Worm (Caenorhabditis elegans) whole organism, L2 larva: ENCODE data around the gene clec-145.

ENCODE experiments used
- C34F6.9 ChIP-seq: fragments of 150-350 bp; optimal IDR thresholded peaks from 2 replicates; lab custom pipeline; 2014; ENCODE audit warnings: missing biosample characterization, missing genetic modification characterization
- F13H6.1 ChIP-seq: sonication (generic microtip); optimal IDR thresholded peaks from 2 replicates; lab custom pipeline; 2016; ENCODE audit warnings: missing genetic modification characterization, missing compliant biosample characterization
- R02D3.7 ChIP-seq: fragments of 150-350 bp; optimal IDR thresholded peaks from 2 replicates; lab custom pipeline; 2014; ENCODE audit warnings: missing biosample characterization, missing genetic modification characterization
- Y55F3AM.14 ChIP-seq: fragments of 200-800 bp; sonication (Bioruptor generic); optimal IDR thresholded peaks from 2 replicates; lab custom pipeline; 2018; ENCODE audit warnings: mild to moderate bottlenecking, missing genetic modification characterization, missing compliant biosample characterization
- ZK546.5 ChIP-seq: sonication (generic microtip); optimal IDR thresholded peaks from 2 replicates; lab custom pipeline; 2017; ENCODE audit warnings: missing biosample characterization, missing genetic modification characterization
- alr-1 ChIP-seq: fragments of 150-350 bp; optimal IDR thresholded peaks from 2 replicates; lab custom pipeline; 2014; ENCODE audit warnings: missing biosample characterization, missing genetic modification characterization
- aly-2 ChIP-seq: fragments of 150-350 bp; optimal IDR thresholded peaks from 2 replicates; lab custom pipeline; 2014; ENCODE audit warnings: missing biosample characterization, missing genetic modification characterization
- ama-1 ChIP-seq: fragments of 150-350 bp; optimal IDR thresholded peaks from 2 replicates; lab custom pipeline; 2018; ENCODE audit warnings: inconsistent platforms
- blmp-1 ChIP-seq: sonication (generic microtip); optimal IDR thresholded peaks from 2 replicates; lab custom pipeline; 2017; ENCODE audit warnings: missing genetic modification characterization, mild to moderate bottlenecking, missing compliant biosample characterization, antibody characterized with exemption, moderate library complexity; ENCODE audit not compliant: insufficient read depth
- ceh-16 ChIP-seq: fragments of 150-350 bp; optimal IDR thresholded peaks from 2 replicates; lab custom pipeline; 2014; ENCODE audit warnings: missing biosample characterization, missing genetic modification characterization
- ceh-82 ChIP-seq: fragments of 150-350 bp; optimal IDR thresholded peaks from 2 replicates; lab custom pipeline; 2014; ENCODE audit warnings: missing biosample characterization, missing genetic modification characterization
- crh-2 ChIP-seq: sonication (generic microtip); optimal IDR thresholded peaks from 2 replicates; lab custom pipeline; 2017; ENCODE audit warnings: missing biosample characterization, missing genetic modification characterization
- dmd-4 ChIP-seq: sonication (generic microtip); optimal IDR thresholded peaks from 2 replicates; lab custom pipeline; 2017; ENCODE audit warnings: missing biosample characterization, missing genetic modification characterization
- egl-27 ChIP-seq: sonication (generic microtip); optimal IDR thresholded peaks from 3 replicates; lab custom pipeline; 2017; ENCODE audit warnings: missing biosample characterization, missing genetic modification reagents, missing genetic modification characterization
- elt-1 ChIP-seq: fragments of 150-350 bp; optimal IDR thresholded peaks from 2 replicates; lab custom pipeline; 2014; ENCODE audit warnings: missing biosample characterization, missing genetic modification characterization
- elt-3 ChIP-seq: sonication (generic microtip); optimal IDR thresholded peaks from 2 replicates; lab custom pipeline; 2017; ENCODE audit warnings: missing biosample characterization, missing genetic modification characterization
- fos-1 ChIP-seq: fragments of 150-350 bp; optimal IDR thresholded peaks from 2 replicates; lab custom pipeline; 2014; ENCODE audit warnings: missing biosample characterization, missing genetic modification characterization
- gmeb-1 ChIP-seq: fragments of 150-350 bp; optimal IDR thresholded peaks from 2 replicates; lab custom pipeline; 2014; ENCODE audit warnings: missing biosample characterization, missing genetic modification characterization
- lin-11 ChIP-seq: fragments of 150-350 bp; sonication (generic microtip); optimal IDR thresholded peaks from 2 replicates; lab custom pipeline; 2014; ENCODE audit warnings: missing biosample characterization, missing genetic modification characterization, inconsistent platforms, mixed read lengths
- lin-13 ChIP-seq: fragments of 150-350 bp; optimal IDR thresholded peaks from 2 replicates; lab custom pipeline; 2014; ENCODE audit warnings: missing biosample characterization, missing genetic modification reagents, missing genetic modification characterization
- lin-39 ChIP-seq: fragments of 150-350 bp; optimal IDR thresholded peaks from 2 replicates; lab custom pipeline; 2014; ENCODE audit warnings: missing biosample characterization, missing genetic modification reagents, missing genetic modification characterization
- lsy-2 ChIP-seq, 2 experiments: fragments of 150-350 bp in 1 of 2; sonication (generic microtip) in 1 of 2; optimal IDR thresholded peaks; 2 replicates each; lab custom pipeline; 2014 to 2017; ENCODE audit warnings: missing biosample characterization in 2 of 2, missing genetic modification characterization in 2 of 2
- mab-5 ChIP-seq: fragments of 150-350 bp; optimal IDR thresholded peaks from 2 replicates; lab custom pipeline; 2014; ENCODE audit warnings: missing biosample characterization, missing genetic modification characterization
- mbf-1 ChIP-seq: sonication (generic microtip); optimal IDR thresholded peaks from 2 replicates; lab custom pipeline; 2017; ENCODE audit warnings: missing biosample characterization, missing genetic modification characterization
- mdl-1 ChIP-seq, 2 experiments: fragments of 150-350 bp in 1 of 2; sonication (generic microtip) in 1 of 2; optimal IDR thresholded peaks; 2 replicates each; lab custom pipeline; 2017; ENCODE audit warnings: missing biosample characterization in 2 of 2, missing genetic modification characterization in 2 of 2
- nhr-10 ChIP-seq: sonication (generic microtip); optimal IDR thresholded peaks from 2 replicates; lab custom pipeline; 2017; ENCODE audit warnings: missing biosample characterization, missing genetic modification characterization
- nhr-11 ChIP-seq: fragments of 150-350 bp; optimal IDR thresholded peaks from 2 replicates; lab custom pipeline; 2014; ENCODE audit warnings: missing biosample characterization, missing genetic modification characterization
- nhr-12 ChIP-seq: fragments of 150-350 bp; optimal IDR thresholded peaks from 2 replicates; lab custom pipeline; 2014; ENCODE audit warnings: missing biosample characterization, missing genetic modification characterization
- nhr-129 ChIP-seq: fragments of 150-350 bp; optimal IDR thresholded peaks from 2 replicates; lab custom pipeline; 2014; ENCODE audit warnings: missing biosample characterization, missing genetic modification characterization
- nhr-21 ChIP-seq: fragments of 150-350 bp; optimal IDR thresholded peaks from 2 replicates; lab custom pipeline; 2014; ENCODE audit warnings: missing biosample characterization, missing genetic modification characterization
- nhr-23 ChIP-seq: fragments of 150-350 bp; optimal IDR thresholded peaks from 2 replicates; lab custom pipeline; 2014; ENCODE audit warnings: missing biosample characterization, missing genetic modification reagents, missing genetic modification characterization
- nhr-237 ChIP-seq: fragments of 150-350 bp; optimal IDR thresholded peaks from 2 replicates; lab custom pipeline; 2014; ENCODE audit warnings: missing biosample characterization, missing genetic modification characterization
- nhr-25 ChIP-seq: fragments of 150-350 bp; sonication (generic microtip); optimal IDR thresholded peaks from 3 replicates; lab custom pipeline; 2014; ENCODE audit warnings: missing biosample characterization, missing genetic modification characterization
- nhr-6 ChIP-seq: fragments of 150-350 bp; optimal IDR thresholded peaks from 2 replicates; lab custom pipeline; 2014; ENCODE audit warnings: missing biosample characterization, missing genetic modification characterization
- nhr-77 ChIP-seq: fragments of 150-350 bp; optimal IDR thresholded peaks from 2 replicates; lab custom pipeline; 2014; ENCODE audit warnings: missing biosample characterization, missing genetic modification characterization
- peb-1 ChIP-seq: fragments of 150-350 bp; optimal IDR thresholded peaks from 2 replicates; lab custom pipeline; 2014; ENCODE audit warnings: missing biosample characterization, missing genetic modification characterization
- sem-4 ChIP-seq: fragments of 150-350 bp; optimal IDR thresholded peaks from 2 replicates; lab custom pipeline; 2014; ENCODE audit warnings: missing biosample characterization, missing genetic modification reagents, missing genetic modification characterization
- skn-1 ChIP-seq: sonication (generic microtip); optimal IDR thresholded peaks from 2 replicates; lab custom pipeline; 2017; ENCODE audit warnings: missing biosample characterization, missing genetic modification characterization
- sma-3 ChIP-seq: sonication (generic microtip); optimal IDR thresholded peaks from 2 replicates; lab custom pipeline; 2016; ENCODE audit warnings: missing genetic modification reagents, missing genetic modification characterization, missing compliant biosample characterization
- sma-9 ChIP-seq, 2 experiments: fragments of 150-350 bp in 1 of 2; sonication (generic microtip) in 1 of 2; optimal IDR thresholded peaks; 2 replicates each; lab custom pipeline; 2014 to 2016; ENCODE audit warnings: missing genetic modification characterization in 2 of 2, mild to moderate bottlenecking in 1 of 2, missing biosample characterization in 1 of 2, missing compliant biosample characterization in 1 of 2, missing genetic modification reagents in 1 of 2, moderate library complexity in 1 of 2
- snpc-4 ChIP-seq: fragments of 150-350 bp; optimal IDR thresholded peaks from 2 replicates; lab custom pipeline; 2014; ENCODE audit warnings: missing biosample characterization, missing genetic modification characterization
- unc-39 ChIP-seq: fragments of 150-350 bp; optimal IDR thresholded peaks from 2 replicates; lab custom pipeline; 2014; ENCODE audit warnings: missing biosample characterization, missing genetic modification characterization
- unc-55 ChIP-seq: fragments of 150-350 bp; sonication (generic microtip); optimal IDR thresholded peaks from 3 replicates; lab custom pipeline; 2014; ENCODE audit warnings: missing biosample characterization, missing genetic modification reagents, missing genetic modification characterization
- unc-62 ChIP-seq: fragments of 150-350 bp; optimal IDR thresholded peaks from 2 replicates; lab custom pipeline; 2014; ENCODE audit warnings: missing biosample characterization, missing genetic modification reagents, missing genetic modification characterization
- zag-1 ChIP-seq: fragments of 150-350 bp; optimal IDR thresholded peaks from 2 replicates; lab custom pipeline; 2014; ENCODE audit warnings: missing biosample characterization, missing genetic modification characterization
- ztf-1 ChIP-seq: fragments of 200-800 bp; sonication (Bioruptor generic); conservative IDR thresholded peaks from 2 replicates; pipeline ENCODE4 v1.3.6; 2022; ENCODE audit warnings: missing genetic modification characterization, missing compliant biosample characterization
- ztf-11 ChIP-seq: sonication (generic microtip); optimal IDR thresholded peaks from 2 replicates; lab custom pipeline; 2017; ENCODE audit warnings: missing biosample characterization, missing genetic modification characterization
- ztf-4 ChIP-seq: fragments of 150-350 bp; optimal IDR thresholded peaks from 2 replicates; lab custom pipeline; 2014; ENCODE audit warnings: missing biosample characterization, missing genetic modification characterization

clec-145 gene

DNA sequence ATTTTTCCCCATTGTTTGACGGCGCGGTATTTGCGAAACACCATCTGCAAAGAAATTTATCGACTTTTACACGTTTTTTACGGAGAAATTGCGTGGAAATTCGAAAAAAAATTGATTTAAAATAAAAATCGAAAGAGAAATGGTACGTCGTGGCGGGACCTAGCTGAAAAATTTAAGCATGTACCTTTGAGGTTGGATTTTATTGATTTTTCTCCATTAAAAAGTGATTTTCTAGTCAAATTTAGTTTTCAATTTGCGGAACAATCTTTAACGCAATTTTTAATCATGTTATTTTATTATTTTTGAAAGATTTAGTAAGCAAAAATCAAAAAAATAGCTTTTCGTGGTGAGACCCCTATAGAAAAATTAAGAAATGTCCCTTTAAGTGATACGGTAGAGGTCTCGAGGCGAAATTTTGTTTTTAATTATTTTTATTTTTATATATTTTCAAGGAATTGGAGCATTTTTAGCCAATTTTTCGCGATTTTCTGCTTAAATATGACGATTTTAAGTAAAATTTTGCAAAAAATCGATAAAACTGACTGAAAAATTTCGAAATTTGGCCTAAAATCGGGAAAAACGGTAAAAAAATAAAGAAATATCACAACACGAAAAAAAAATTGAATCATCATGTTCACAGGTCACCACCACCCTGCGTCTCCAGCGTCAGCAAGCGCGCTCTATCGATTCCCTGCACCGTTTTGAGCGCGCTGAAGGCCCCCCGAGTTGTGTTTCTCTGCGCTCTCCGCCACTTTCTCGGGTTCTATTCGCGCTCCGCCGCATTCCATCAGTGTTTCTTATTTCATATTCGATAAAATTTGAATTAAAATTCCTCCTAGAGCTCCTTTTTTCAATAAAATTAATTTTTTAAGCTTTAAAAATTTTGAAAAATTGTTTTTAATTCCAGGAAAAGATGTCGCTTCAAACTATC is 15.1 kb downstream of the clec-145 start, which contains the start of the genes mrpl-37 and lin-38:
Gene mrpl-37 (minus strand): TSS at position 51 of the 931 bp plus-strand sequence.
Gene lin-38 (plus strand): TSS at position 908 of the 931 bp plus-strand sequence.
- TF ChIP-seq lin-13 (peak; percentile 94), unc-39 (no peak), nhr-11 (tag; lab: Kevin White, UChicago) (no peak), zag-1 (no peak), crh-2 (peak; percentile 68), nhr-25 (tag; lab: Kevin White, UChicago) (no peak), unc-62 (no peak), nhr-12 (tag; lab: Kevin White, UChicago) (no peak), gmeb-1 (tag; lab: Kevin White, UChicago) (peak; percentile 62), skn-1 (no peak), mab-5 (tag; lab: Kevin White, UChicago) (peak; percentile 7), elt-3 (tag; lab: Kevin White, UChicago) (no peak), peb-1 (no peak), mdl-1 (tag; optimal IDR thresholded peaks at IDR 0.05; lab: Kevin White, UChicago) (no peak), C34F6.9 (peak; percentile 65), ztf-4 (no peak), ztf-11 (no peak), nhr-237 (tag; lab: Kevin White, UChicago) (no peak), F13H6.1 (tag; lab: Kevin White, UChicago) (peak; percentile 52), nhr-6 (no peak), ztf-1 (no peak), nhr-77 (tag; lab: Kevin White, UChicago) (no peak), aly-2 (no peak), lsy-2 (tag; optimal IDR thresholded peaks at IDR 0.05; lab: Kevin White, UChicago) (peak; percentile 30 to 79), lin-39 (no peak), elt-1 (tag; lab: Kevin White, UChicago) (no peak), Y55F3AM.14 (no peak), ama-1 (lab: Kevin White, UChicago) (no peak), ceh-16 (tag; lab: Kevin White, UChicago) (peak; percentile 31), unc-55 (GFP tag; lab: Kevin White, UChicago) (peak; percentile 96), ZK546.5 (tag; lab: Kevin White, UChicago) (no peak), sma-9 (GFP tag; optimal IDR thresholded peaks at IDR 0.05; lab: Kevin White, UChicago) (no peak), sma-9 (tag; optimal IDR thresholded peaks at IDR 0.05; lab: Kevin White, UChicago) (no peak), nhr-21 (no peak), dmd-4 (tag; lab: Kevin White, UChicago) (no peak), alr-1 (tag; lab: Kevin White, UChicago) (no peak), nhr-10 (tag; lab: Kevin White, UChicago) (no peak), sem-4 (tag; lab: Kevin White, UChicago) (peak; percentile 22), sma-3 (GFP tag; lab: Kevin White, UChicago) (no peak), nhr-129 (peak; percentile 79), ceh-82 (tag; lab: Kevin White, UChicago) (no peak), snpc-4 (peak; percentile 66), egl-27 (no peak), mbf-1 (no peak), fos-1 (peak; percentile 22), R02D3.7 (no peak), nhr-23 (tag; lab: Kevin White, UChicago) (no peak), lin-11 (tag; lab: Kevin White, UChicago) (peak; percentile 69), blmp-1 (tag; lab: Kevin White, UChicago) (no peak)
